Worm (Caenorhabditis elegans) whole organism, late embryonic: ENCODE measurements around the gene T25D3.4.

Experiments
- K09A11.1 ChIP-seq: sonication (generic microtip); optimal IDR thresholded peaks from 2 replicates; lab custom pipeline; 2017; ENCODE audit warnings: antibody characterized with exemption, mild to moderate bottlenecking, missing genetic modification characterization, missing compliant biosample characterization; ENCODE audit not compliant: insufficient read depth
- ama-1 ChIP-seq: fragments of 150-350 bp; optimal IDR thresholded peaks from 2 replicates; lab custom pipeline; 2014
- ceh-31 ChIP-seq: sonication (generic microtip); optimal IDR thresholded peaks from 2 replicates; lab custom pipeline; 2016; ENCODE audit warnings: missing genetic modification characterization, missing compliant biosample characterization
- hlh-30 ChIP-seq: sonication (generic microtip); optimal IDR thresholded peaks from 2 replicates; lab custom pipeline; 2017; ENCODE audit warnings: antibody characterized with exemption, missing genetic modification characterization, missing compliant biosample characterization; ENCODE audit not compliant: insufficient read depth
- hlh-6 ChIP-seq: sonication (generic microtip); optimal IDR thresholded peaks from 2 replicates; lab custom pipeline; 2016; ENCODE audit warnings: missing genotype, missing genetic modification characterization, missing compliant biosample characterization
- hlh-8 ChIP-seq: sonication (generic microtip); optimal IDR thresholded peaks from 2 replicates; lab custom pipeline; 2016; ENCODE audit warnings: missing genotype, missing genetic modification characterization, missing compliant biosample characterization
- lim-6 ChIP-seq: sonication (generic microtip); optimal IDR thresholded peaks from 2 replicates; lab custom pipeline; 2016; ENCODE audit warnings: missing genetic modification characterization, missing compliant biosample characterization
- nfya-1 ChIP-seq: sonication (generic microtip); optimal IDR thresholded peaks from 2 replicates; lab custom pipeline; 2017; ENCODE audit warnings: missing genetic modification characterization, mild to moderate bottlenecking, missing compliant biosample characterization, antibody characterized with exemption, moderate library complexity
- pat-9 ChIP-seq: fragments of 200-800 bp; sonication (Bioruptor generic); optimal IDR thresholded peaks from 2 replicates; lab custom pipeline; 2018; ENCODE audit warnings: mild to moderate bottlenecking, missing genetic modification characterization, moderate library complexity, missing compliant biosample characterization
- pha-2 ChIP-seq: sonication (generic microtip); optimal IDR thresholded peaks from 2 replicates; lab custom pipeline; 2017; ENCODE audit warnings: mild to moderate bottlenecking, missing genetic modification characterization, missing compliant biosample characterization
- tbx-2 ChIP-seq: sonication (generic microtip); optimal IDR thresholded peaks from 2 replicates; lab custom pipeline; 2016; ENCODE audit warnings: missing genetic modification characterization, missing compliant biosample characterization
- unc-42 ChIP-seq: sonication (generic microtip); optimal IDR thresholded peaks from 2 replicates; lab custom pipeline; 2016; ENCODE audit warnings: missing genotype, missing genetic modification characterization, missing compliant biosample characterization
- unc-86 ChIP-seq: sonication (generic microtip); optimal IDR thresholded peaks from 2 replicates; lab custom pipeline; 2016; ENCODE audit warnings: missing genetic modification characterization, missing compliant biosample characterization
- zip-5 ChIP-seq: sonication (generic microtip); optimal IDR thresholded peaks from 2 replicates; lab custom pipeline; 2016; ENCODE audit warnings: missing genetic modification characterization, missing compliant biosample characterization

DNA sequence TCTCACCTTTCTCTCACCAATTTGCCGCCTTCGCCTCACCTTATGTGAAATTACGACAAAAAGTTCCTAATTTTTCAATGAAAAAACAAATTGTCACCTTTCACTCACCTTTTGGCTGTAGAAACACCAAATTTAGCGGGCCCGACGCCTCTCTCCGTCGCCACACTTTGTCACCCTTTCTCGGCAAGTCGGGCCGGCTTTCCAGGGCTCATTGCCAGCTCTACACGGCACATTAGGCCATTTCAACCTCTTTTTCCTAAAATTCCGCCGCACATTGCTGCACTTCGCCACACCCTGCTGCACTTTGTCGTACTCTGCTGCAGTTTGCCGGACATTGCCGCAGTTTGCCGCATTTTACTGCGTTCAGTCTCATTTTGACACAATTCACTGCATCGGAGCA is 45.9 kb upstream of the T25D3.4 start:
- no peak for TF ChIP-seq hlh-30 (tag; lab: Kevin White, UChicago)
- no peak for TF ChIP-seq ama-1 (lab: Kevin White, UChicago)
- no peak for TF ChIP-seq unc-42
- TF ChIP-seq ceh-31 (tag; lab: Kevin White, UChicago): no peak
- no peak for TF ChIP-seq zip-5 (tag; lab: Kevin White, UChicago)
- TF ChIP-seq nfya-1: no peak
- no peak for TF ChIP-seq hlh-6 (tag; lab: Kevin White, UChicago)
- TF ChIP-seq pha-2 (tag; lab: Kevin White, UChicago): no peak
- no peak for TF ChIP-seq hlh-8 (tag; lab: Kevin White, UChicago)
- no peak for TF ChIP-seq tbx-2
- no peak for TF ChIP-seq K09A11.1
- no peak for TF ChIP-seq pat-9 (tag; lab: Kevin White, UChicago)
- no peak for TF ChIP-seq unc-86 (tag; lab: Kevin White, UChicago)
- no peak for TF ChIP-seq lim-6 (tag; lab: Kevin White, UChicago)
